Fruit fly (Drosophila melanogaster) ovary, adult (tissue): ENCODE data around the gene Tango6.

Experiments
- CG17801 ChIP-seq: fragments of 200-800 bp; optimal IDR thresholded peaks from 2 replicates; lab custom pipeline; 2019; ENCODE audit warnings: missing biosample characterization, mild to moderate bottlenecking, missing genetic modification characterization, moderate library complexity; ENCODE audit not compliant: partially characterized antibody

The Tango6 gene

dm6 chr2L:19015628-19016027 is 46.8 kb downstream of the Tango6 start:
- no peak for TF ChIP-seq CG17801 (GFP tag; lab: Kevin White, UChicago)

- TF ChIP-seq CG17801 (GFP tag; lab: Kevin White, UChicago): no peak
Measured at dm6 chr2L:19017060-19017459, 48.2 kb downstream of the Tango6 start.

- TF ChIP-seq CG17801 (GFP tag; lab: Kevin White, UChicago): no peak
Measured at dm6 chr2L:19018266-19018665, 49.4 kb downstream of the Tango6 start.

dm6 chr2L:19019160-19019592 is 50.3 kb downstream of the Tango6 start:
- no peak for TF ChIP-seq CG17801 (GFP tag; lab: Kevin White, UChicago)

- no peak for TF ChIP-seq CG17801 (GFP tag; lab: Kevin White, UChicago)
Measured at dm6 chr2L:19019640-19020039, 50.8 kb downstream of the Tango6 start.
